Worm (Caenorhabditis elegans): ENCODE results near the gene F46G11.6.

The F46G11.6 gene

ce11 chrX:5811997-5812562 lies 25.8 kb downstream of the F46G11.6 start (continued):
- TF ChIP-seq ztf-4 (tag; optimal IDR thresholded peaks at IDR 0.05) (no peak), lsy-12 (tag; optimal IDR thresholded peaks at IDR 0.05) (no peak), aly-2 (tag; optimal IDR thresholded peaks at IDR 0.05) (no peak), ZK546.5 (tag; optimal IDR thresholded peaks at IDR 0.05) (no peak), snpc-4 (tag; optimal IDR thresholded peaks at IDR 0.05) (no peak), R02D3.7 (tag; optimal IDR thresholded peaks at IDR 0.05) (peak; percentile 3), daf-12 (tag; optimal IDR thresholded peaks at IDR 0.05) (no peak), ceh-9 (tag; optimal IDR thresholded peaks at IDR 0.05) (no peak), ceh-28 (tag; optimal IDR thresholded peaks at IDR 0.05) (peak; percentile 73), mdl-1 (tag; optimal IDR thresholded peaks at IDR 0.05) (peak; percentile 45), lin-15B (tag; optimal IDR thresholded peaks at IDR 0.05) (no peak), ztf-11 (tag; optimal IDR thresholded peaks at IDR 0.05) (no peak), jun-1 (tag; optimal IDR thresholded peaks at IDR 0.05) (peak; percentile 5), mml-1 (tag; optimal IDR thresholded peaks at IDR 0.05) (no peak), ama-1 (optimal IDR thresholded peaks at IDR 0.05) (no peak), nhr-76 (tag; optimal IDR thresholded peaks at IDR 0.05) (no peak), fkh-10 (GFP tag; optimal IDR thresholded peaks at IDR 0.05) (peak; percentile 54), ceh-82 (tag; optimal IDR thresholded peaks at IDR 0.05) (no peak), ceh-16 (tag; optimal IDR thresholded peaks at IDR 0.05) (no peak), egl-27 (tag; optimal IDR thresholded peaks at IDR 0.05) (no peak), egl-5 (tag; optimal IDR thresholded peaks at IDR 0.05) (peak; percentile 94), unc-39 (tag; optimal IDR thresholded peaks at IDR 0.05) (no peak)

- TF ChIP-seq jun-1 (tag; optimal IDR thresholded peaks at IDR 0.05) (peak; percentile 24), pqm-1 (tag; optimal IDR thresholded peaks at IDR 0.05) (peak; percentile 76), elt-2 (tag; optimal IDR thresholded peaks at IDR 0.05) (peak; percentile 98), ZK546.5 (tag; optimal IDR thresholded peaks at IDR 0.05) (no peak)
These were observed 26.7 kb downstream of the F46G11.6 start for ce11 chrX:5813030-5813429.

ce11 chrX:5814342-5814741 lies 28.0 kb downstream of the F46G11.6 start:
- TF ChIP-seq jun-1 (tag; optimal IDR thresholded peaks at IDR 0.05) (no peak), nhr-25 (tag; optimal IDR thresholded peaks at IDR 0.05) (peak; percentile 35), lin-15B (tag; optimal IDR thresholded peaks at IDR 0.05) (no peak), pqm-1 (tag; optimal IDR thresholded peaks at IDR 0.05) (peak; percentile 48), elt-2 (tag; optimal IDR thresholded peaks at IDR 0.05) (peak; percentile 33), ceh-9 (tag; optimal IDR thresholded peaks at IDR 0.05) (no peak)

ce11 chrX:5815343-5815742 lies 29.1 kb downstream of the F46G11.6 start:
- peak; percentile 20 for TF ChIP-seq nfya-1 (tag; optimal IDR thresholded peaks at IDR 0.05; ENCODE audit: insufficient read depth)
- TF ChIP-seq nhr-12 (tag; optimal IDR thresholded peaks at IDR 0.05): no peak
- peak; percentile 34 for TF ChIP-seq lin-39 (tag; optimal IDR thresholded peaks at IDR 0.05)

ce11 chrX:5816346-5816745 lies 30.1 kb downstream of the F46G11.6 start:
- peak; percentile 63 for TF ChIP-seq egl-5 (tag; optimal IDR thresholded peaks at IDR 0.05)
- no peak for TF ChIP-seq elt-1 (tag; optimal IDR thresholded peaks at IDR 0.05)
- TF ChIP-seq fos-1 (tag; optimal IDR thresholded peaks at IDR 0.05): no peak
- no peak for TF ChIP-seq ztf-4 (tag; optimal IDR thresholded peaks at IDR 0.05)
- no peak for TF ChIP-seq nhr-23 (tag; optimal IDR thresholded peaks at IDR 0.05)
- no peak for TF ChIP-seq nhr-11 (tag; optimal IDR thresholded peaks at IDR 0.05)
- TF ChIP-seq fkh-2 (tag; optimal IDR thresholded peaks at IDR 0.05): no peak
- TF ChIP-seq nhr-77 (tag; optimal IDR thresholded peaks at IDR 0.05): no peak
- TF ChIP-seq lin-15B (tag; optimal IDR thresholded peaks at IDR 0.05): no peak
- TF ChIP-seq ceh-9 (tag; optimal IDR thresholded peaks at IDR 0.05): no peak
- no peak for TF ChIP-seq sea-2 (GFP tag; optimal IDR thresholded peaks at IDR 0.05)
- no peak for TF ChIP-seq jun-1 (tag; optimal IDR thresholded peaks at IDR 0.05)
- no peak for TF ChIP-seq ztf-11 (tag; optimal IDR thresholded peaks at IDR 0.05)
- peak; percentile 72 for TF ChIP-seq nfya-1 (tag; optimal IDR thresholded peaks at IDR 0.05; ENCODE audit: insufficient read depth)
- TF ChIP-seq lin-39 (tag; optimal IDR thresholded peaks at IDR 0.05): peak; percentile 59
